Fruit fly (Drosophila melanogaster) whole organism, embryonic: ENCODE measurements around the gene DCTN6-p27.

ENCODE experiments used
- Antp ChIP-seq: fragments of 200-800 bp; sonication (Bioruptor generic); optimal IDR thresholded peaks from 3 replicates; lab custom pipeline; 2016; ENCODE audit warnings: missing biosample characterization, missing genetic modification characterization
- C15 ChIP-seq: fragments of 200-800 bp; sonication (Bioruptor generic); IDR thresholded peaks from 3 replicates; pipeline ENCODE4 v1.3.6; 2022; ENCODE audit warnings: missing biosample characterization, missing genetic modification characterization
- CG10147 ChIP-seq: fragments of 200-800 bp; sonication (Bioruptor generic); optimal IDR thresholded peaks from 2 replicates; lab custom pipeline; 2019; ENCODE audit warnings: missing biosample characterization, mild to moderate bottlenecking, missing genetic modification characterization, moderate library complexity
- CG10321 ChIP-seq: fragments of 200-800 bp; sonication (Bioruptor generic); IDR thresholded peaks from 2 replicates; pipeline ENCODE4 v1.3.6; 2022; ENCODE audit warnings: missing biosample characterization, missing genetic modification characterization
- CG11504 ChIP-seq: fragments of 200-800 bp; sonication (Bioruptor generic); optimal IDR thresholded peaks from 3 replicates; lab custom pipeline; 2019; ENCODE audit warnings: missing biosample characterization, mild to moderate bottlenecking, missing genetic modification characterization, moderate library complexity
- CG11696 ChIP-seq: fragments of 200-800 bp; sonication (Bioruptor generic); IDR thresholded peaks from 2 replicates; pipeline ENCODE4 v1.3.6; 2022; ENCODE audit warnings: missing biosample characterization, missing genetic modification characterization
- CG12155 ChIP-seq: fragments of 200-800 bp; sonication (Bioruptor generic); optimal IDR thresholded peaks from 3 replicates; lab custom pipeline; 2016; ENCODE audit warnings: missing biosample characterization, missing genetic modification characterization
- CG12236 ChIP-seq: fragments of 200-800 bp; sonication (Bioruptor generic); optimal IDR thresholded peaks from 2 replicates; lab custom pipeline; 2016; ENCODE audit warnings: missing biosample characterization, missing genetic modification characterization
- CG1233 ChIP-seq: fragments of 200-800 bp; sonication (Bioruptor generic); optimal IDR thresholded peaks from 4 replicates; lab custom pipeline; 2018; ENCODE audit warnings: missing biosample characterization, mild to moderate bottlenecking, missing genetic modification characterization
- CG16815 ChIP-seq: fragments of 200-800 bp; sonication (Bioruptor generic); optimal IDR thresholded peaks from 3 replicates; lab custom pipeline; 2017; ENCODE audit warnings: missing biosample characterization, mild to moderate bottlenecking, missing genetic modification characterization
- CG1792 ChIP-seq: fragments of 200-800 bp; sonication (Bioruptor generic); optimal IDR thresholded peaks from 2 replicates; lab custom pipeline; 2016; ENCODE audit warnings: missing biosample characterization, missing genetic modification characterization
- CG31224 ChIP-seq: fragments of 200-800 bp; sonication (Bioruptor generic); IDR thresholded peaks from 2 replicates; pipeline ENCODE4 v1.3.6; 2022; ENCODE audit warnings: missing biosample characterization, missing genetic modification characterization
- CG34224 ChIP-seq: fragments of 200-800 bp; sonication (Bioruptor generic); IDR thresholded peaks from 3 replicates; pipeline ENCODE4 v1.3.6; 2022; ENCODE audit warnings: missing biosample characterization, missing genetic modification characterization; ENCODE audit not compliant: partially characterized antibody
- CG42726 ChIP-seq: fragments of 200-800 bp; sonication (Bioruptor generic); IDR thresholded peaks from 2 replicates; pipeline ENCODE4 v1.3.6; 2022; ENCODE audit warnings: missing biosample characterization, missing genetic modification characterization; ENCODE audit not compliant: partially characterized antibody
- CG4328 ChIP-seq: fragments of 200-800 bp; sonication (Bioruptor generic); optimal IDR thresholded peaks from 3 replicates; lab custom pipeline; 2017; ENCODE audit warnings: missing biosample characterization, missing genetic modification reagents, missing genetic modification characterization
- CG43689 ChIP-seq: fragments of 200-800 bp; sonication (Bioruptor generic); IDR thresholded peaks from 2 replicates; pipeline ENCODE4 v1.3.6; 2022; ENCODE audit warnings: missing biosample characterization, missing genetic modification characterization
- CG4404 ChIP-seq: fragments of 200-800 bp; sonication (Bioruptor generic); IDR thresholded peaks from 2 replicates; pipeline ENCODE4 v1.3.6; 2022; ENCODE audit warnings: missing biosample characterization, missing genetic modification characterization
- CG5245 ChIP-seq: fragments of 200-800 bp; sonication (Bioruptor generic); optimal IDR thresholded peaks from 3 replicates; lab custom pipeline; 2016; ENCODE audit warnings: missing biosample characterization, missing genetic modification characterization
- CG8359 ChIP-seq: fragments of 200-800 bp; sonication (Bioruptor generic); optimal IDR thresholded peaks from 2 replicates; lab custom pipeline; 2017; ENCODE audit warnings: missing biosample characterization, mild to moderate bottlenecking, missing genetic modification characterization, borderline replicate concordance
- CG9437 ChIP-seq: fragments of 200-800 bp; sonication (Bioruptor generic); optimal IDR thresholded peaks from 2 replicates; lab custom pipeline; 2018; ENCODE audit warnings: missing biosample characterization, mild to moderate bottlenecking, missing genetic modification characterization
- CG9609 ChIP-seq: fragments of 200-800 bp; sonication (Bioruptor generic); optimal IDR thresholded peaks from 3 replicates; lab custom pipeline; 2016; ENCODE audit warnings: missing biosample characterization, missing genetic modification characterization
- Doc2 ChIP-seq: fragments of 200-800 bp; sonication (Bioruptor generic); IDR thresholded peaks from 2 replicates; pipeline ENCODE4 v1.3.6; 2022; ENCODE audit warnings: missing biosample characterization, missing genetic modification characterization
- Hey ChIP-seq: fragments of 200-800 bp; sonication (Bioruptor generic); optimal IDR thresholded peaks from 3 replicates; lab custom pipeline; 2018; ENCODE audit warnings: missing biosample characterization, mild to moderate bottlenecking, missing genetic modification characterization
- NK7.1 ChIP-seq: fragments of 200-800 bp; sonication (Bioruptor generic); optimal IDR thresholded peaks from 3 replicates; lab custom pipeline; 2016; ENCODE audit warnings: missing biosample characterization, missing genetic modification characterization
- Scr ChIP-seq: fragments of 200-800 bp; sonication (Bioruptor generic); IDR thresholded peaks from 2 replicates; pipeline ENCODE4 v1.3.6; 2022; ENCODE audit warnings: missing biosample characterization, missing genetic modification characterization; ENCODE audit not compliant: partially characterized antibody
- Sin3A ChIP-seq: fragments of >200 bp; optimal IDR thresholded peaks from 2 replicates; lab custom pipeline; 2018
- abd-A ChIP-seq: fragments of 200-800 bp; sonication (Bioruptor generic); optimal IDR thresholded peaks from 3 replicates; lab custom pipeline; 2019; ENCODE audit warnings: missing biosample characterization, mild to moderate bottlenecking, missing genetic modification characterization, moderate library complexity
- ac ChIP-seq: fragments of 200-800 bp; sonication (Bioruptor generic); optimal IDR thresholded peaks from 3 replicates; lab custom pipeline; 2017; ENCODE audit warnings: missing biosample characterization, mild to moderate bottlenecking, missing genetic modification characterization
- bigmax ChIP-seq: fragments of 200-800 bp; sonication (Bioruptor generic); optimal IDR thresholded peaks from 2 replicates; lab custom pipeline; 2018; ENCODE audit warnings: missing biosample characterization, mild to moderate bottlenecking, missing genetic modification characterization
- bsh ChIP-seq, 2 experiments: fragments of 200-800 bp; sonication (Bioruptor generic); optimal IDR thresholded peaks; 2 replicates each; lab custom pipeline; 2017 to 2018; ENCODE audit warnings: mild to moderate bottlenecking in 2 of 2, missing biosample characterization in 2 of 2, missing genetic modification characterization in 2 of 2, moderate library complexity in 1 of 2
- chif ChIP-seq, 2 experiments: fragments of 200-800 bp; sonication (Bioruptor generic); optimal IDR thresholded peaks; 3 replicates each; lab custom pipeline; 2016; ENCODE audit warnings: missing biosample characterization in 2 of 2, missing genetic modification characterization in 2 of 2
- ci ChIP-seq: fragments of 200-800 bp; sonication (Bioruptor generic); IDR thresholded peaks from 3 replicates; pipeline ENCODE4 v1.3.6; 2022; ENCODE audit warnings: missing biosample characterization, missing genetic modification characterization
- dpn ChIP-seq, 2 experiments: fragments of 200-800 bp; sonication (Bioruptor generic); optimal IDR thresholded peaks; 3 replicates each; lab custom pipeline; 2016; ENCODE audit warnings: missing biosample characterization in 2 of 2, missing genetic modification characterization in 2 of 2
- en ChIP-seq: fragments of 200-800 bp; sonication (Bioruptor generic); optimal IDR thresholded peaks from 2 replicates; lab custom pipeline; 2016; ENCODE audit warnings: missing biosample characterization, missing genetic modification characterization
- esg ChIP-seq: fragments of 200-800 bp; sonication (Bioruptor generic); conservative IDR thresholded peaks from 2 replicates; pipeline ENCODE4 v1.3.6; 2022; ENCODE audit warnings: missing biosample characterization, missing genetic modification characterization
- fd102C ChIP-seq: fragments of 200-800 bp; sonication (Bioruptor generic); optimal IDR thresholded peaks from 2 replicates; lab custom pipeline; 2018; ENCODE audit warnings: missing biosample characterization, mild to moderate bottlenecking, missing genetic modification characterization, moderate library complexity
- gsb ChIP-seq: fragments of 200-800 bp; sonication (Bioruptor generic); IDR thresholded peaks from 2 replicates; pipeline ENCODE4 v1.3.6; 2022; ENCODE audit warnings: missing biosample characterization, missing genetic modification characterization
- mld ChIP-seq: fragments of 200-800 bp; sonication (Bioruptor generic); IDR thresholded peaks from 3 replicates; pipeline ENCODE4 v1.3.6; 2022; ENCODE audit warnings: missing biosample characterization, missing genetic modification characterization; ENCODE audit not compliant: partially characterized antibody
- pan ChIP-seq, 4 experiments: fragments of >200 bp in 3 of 4; fragments of 200-800 bp in 1 of 4; sonication (Bioruptor generic) in 1 of 4; optimal IDR thresholded peaks in 3 of 4; IDR thresholded peaks in 1 of 4; 2 replicates each; pipeline versions ENCODE4 v1.3.6 to Lab custom; 2017 to 2022; ENCODE audit warnings: missing biosample characterization in 2 of 4, missing genetic modification characterization in 2 of 4, mixed read lengths in 1 of 4
- sd ChIP-seq: fragments of 200-800 bp; sonication (Bioruptor generic); optimal IDR thresholded peaks from 3 replicates; lab custom pipeline; 2018; ENCODE audit warnings: missing biosample characterization, mild to moderate bottlenecking, missing genetic modification characterization, moderate library complexity
- slou ChIP-seq: fragments of 200-800 bp; sonication (Bioruptor generic); optimal IDR thresholded peaks from 3 replicates; lab custom pipeline; 2016; ENCODE audit warnings: missing biosample characterization, missing genetic modification characterization
- slp2 ChIP-seq: fragments of 200-800 bp; sonication (Bioruptor generic); optimal IDR thresholded peaks from 2 replicates; lab custom pipeline; 2016; ENCODE audit warnings: missing biosample characterization, missing genetic modification characterization
- so ChIP-seq: fragments of 200-800 bp; sonication (Bioruptor generic); IDR thresholded peaks from 3 replicates; pipeline ENCODE4 v1.3.6; 2022; ENCODE audit warnings: missing biosample characterization, missing genetic modification characterization
- tap ChIP-seq: fragments of 200-800 bp; optimal IDR thresholded peaks from 3 replicates; lab custom pipeline; 2019; ENCODE audit warnings: missing biosample characterization, mild to moderate bottlenecking, missing genetic modification characterization, moderate library complexity
- tin ChIP-seq: fragments of 200-800 bp; sonication (Bioruptor generic); optimal IDR thresholded peaks from 3 replicates; lab custom pipeline; 2016; ENCODE audit warnings: missing biosample characterization, missing genetic modification characterization
- tx ChIP-seq: fragments of 200-800 bp; sonication (Bioruptor generic); optimal IDR thresholded peaks from 2 replicates; lab custom pipeline; 2016; ENCODE audit warnings: missing biosample characterization, missing genetic modification characterization
- zen ChIP-seq: fragments of 200-800 bp; sonication (Bioruptor generic); optimal IDR thresholded peaks from 3 replicates; lab custom pipeline; 2018; ENCODE audit warnings: missing biosample characterization, mild to moderate bottlenecking, missing genetic modification characterization, moderate library complexity
- zen2 ChIP-seq: fragments of 200-800 bp; sonication (Bioruptor generic); IDR thresholded peaks from 3 replicates; pipeline ENCODE4 v1.3.6; 2022; ENCODE audit warnings: missing biosample characterization, missing genetic modification characterization; ENCODE audit not compliant: partially characterized antibody

The DCTN6-p27 gene

dm6 chr2L:19164933-19165813 lies 33.0 kb downstream of the DCTN6-p27 start (continued):
- TF ChIP-seq Doc2 (GFP tag; lab: Robert Waterston, UW): peak; percentile 69; the same call in 1 of the 2 replicates
- TF ChIP-seq CG8359 (GFP tag; lab: Kevin White, UChicago): peak; percentile 90
- peak; percentile 97 for TF ChIP-seq tap
- TF ChIP-seq CG5245 (GFP tag; lab: Kevin White, UChicago): peak; percentile 95
- TF ChIP-seq esg (GFP tag; lab: Robert Waterston, UW): peak; percentile 97
- TF ChIP-seq en: peak; percentile 95
- TF ChIP-seq CG31224 (GFP tag; lab: Robert Waterston, UW): peak; percentile 95
- TF ChIP-seq bigmax (GFP tag; lab: Kevin White, UChicago): peak; percentile 57
- peak; percentile 97 for TF ChIP-seq abd-A (tag; lab: Kevin White, UChicago)
- peak; percentile 94 for TF ChIP-seq Antp
- TF ChIP-seq CG34224 (GFP tag; lab: Robert Waterston, UW): no peak
- TF ChIP-seq CG11696: peak; percentile 94
- TF ChIP-seq CG1233 (GFP tag; lab: Kevin White, UChicago): peak; percentile 94
- TF ChIP-seq CG9437 (GFP tag; lab: Kevin White, UChicago): peak; percentile 87
- peak; percentile 88 for TF ChIP-seq tx (GFP tag; lab: Kevin White, UChicago)
- no peak for TF ChIP-seq zen2
- TF ChIP-seq gsb: peak; percentile 96
- TF ChIP-seq ci (GFP tag; lab: Robert Waterston, UW): peak; percentile 99
- TF ChIP-seq CG10147: peak; percentile 93
- peak; percentile 75 for TF ChIP-seq Hey
- TF ChIP-seq fd102C (GFP tag; lab: Kevin White, UChicago): peak; percentile 53
- peak; percentile 95 for TF ChIP-seq slp2 (GFP tag; lab: Kevin White, UChicago)
- no peak for TF ChIP-seq mld (GFP tag; lab: Robert Waterston, UW)
- peak; percentile 76 for TF ChIP-seq sd (tag; lab: Kevin White, UChicago)
- peak; percentile 92 for TF ChIP-seq CG43689
- TF ChIP-seq CG4328: peak; percentile 92
- peak; percentile 97 for TF ChIP-seq so (GFP tag; lab: Robert Waterston, UW)
- TF ChIP-seq CG9609: peak; percentile 90
- no peak for TF ChIP-seq Sin3A (lab: Kevin White, UChicago)
- TF ChIP-seq C15 (GFP tag; lab: Robert Waterston, UW): peak; percentile 92; the same call in 2 of the 3 replicates
- peak; percentile 97 for TF ChIP-seq slou (GFP tag; lab: Kevin White, UChicago)
- peak; percentile 97 for TF ChIP-seq zen (tag; lab: Kevin White, UChicago)
- TF ChIP-seq chif (GFP tag; optimal IDR thresholded peaks at IDR 0.05; lab: Kevin White, UChicago): peak; percentile 93 to 98
- peak; percentile 92 for TF ChIP-seq CG4404 (GFP tag; lab: Robert Waterston, UW)
- TF ChIP-seq CG10321 (GFP tag; lab: Robert Waterston, UW): peak; percentile 81
- TF ChIP-seq CG11504: peak; percentile 96
- TF ChIP-seq CG12236 (GFP tag; lab: Kevin White, UChicago): peak; percentile 81
- TF ChIP-seq bsh (GFP tag; optimal IDR thresholded peaks at IDR 0.05; lab: Kevin White, UChicago): peak; percentile 71 to 98
- TF ChIP-seq CG1792 (GFP tag; lab: Kevin White, UChicago): peak; percentile 94
- TF ChIP-seq dpn (GFP tag; optimal IDR thresholded peaks at IDR 0.05; lab: Kevin White, UChicago): peak; percentile 96 to 97
- no peak for TF ChIP-seq pan (optimal IDR thresholded peaks at IDR 0.05; lab: Kevin White, UChicago)
- TF ChIP-seq pan (GFP tag; optimal IDR thresholded peaks at IDR 0.05 in 1 of 2, IDR thresholded peaks at IDR 0.05 in 1 of 2): peak in 1 of 2 experiments; percentile 99
- TF ChIP-seq CG42726 (GFP tag; lab: Robert Waterston, UW): 0 out of 2 replicates have a peak, but pooled peaks have one; percentile 15
- TF ChIP-seq CG16815 (GFP tag; lab: Kevin White, UChicago): peak; percentile 89
- peak; percentile 97 for TF ChIP-seq tin
- TF ChIP-seq CG12155 (GFP tag; lab: Kevin White, UChicago): peak; percentile 93
- TF ChIP-seq NK7.1 (GFP tag; lab: Kevin White, UChicago): peak; percentile 92
- TF ChIP-seq ac (GFP tag; lab: Kevin White, UChicago): peak; percentile 71
- no peak for TF ChIP-seq Scr (GFP tag; lab: Robert Waterston, UW)
